Worm (Caenorhabditis elegans): ENCODE results near the gene chil-16.

- TF ChIP-seq fkh-3 (tag; optimal IDR thresholded peaks at IDR 0.05) = no peak
- no peak for TF ChIP-seq pha-4 (tag; optimal IDR thresholded peaks at IDR 0.05)
- TF ChIP-seq F10E7.11 (tag; optimal IDR thresholded peaks at IDR 0.05) = no peak
Observed at ce11 chrII:9433609-9434008, 8.1 kb downstream of the chil-16 start, which contains the start of gene kin-15.

Data from whole organism, young adult.